Worm (Caenorhabditis elegans) whole organism, mixed stage, embryonic: ENCODE measurements around the gene C36B7.4.

Experiments
- flh-1 ChIP-seq: fragments of 200-800 bp; sonication (Bioruptor generic); optimal IDR thresholded peaks from 2 replicates; lab custom pipeline; 2018; ENCODE audit warnings: mild to moderate bottlenecking, missing genetic modification characterization, moderate library complexity, missing compliant biosample characterization
- mab-5 ChIP-seq: fragments of 150-350 bp; optimal IDR thresholded peaks from 2 replicates; lab custom pipeline; 2014; ENCODE audit warnings: missing biosample characterization, missing genetic modification characterization
- snpc-4 ChIP-seq: fragments of 150-350 bp; optimal IDR thresholded peaks from 2 replicates; lab custom pipeline; 2014; ENCODE audit warnings: missing biosample characterization, missing genetic modification characterization
- unc-62 ChIP-seq: fragments of 150-350 bp; optimal IDR thresholded peaks from 2 replicates; lab custom pipeline; 2014; ENCODE audit warnings: missing biosample characterization, missing genetic modification reagents, missing genetic modification characterization
- ztf-11 ChIP-seq: fragments of 150-350 bp; optimal IDR thresholded peaks from 2 replicates; lab custom pipeline; 2014; ENCODE audit warnings: missing biosample characterization, missing genetic modification characterization

ce11 chrX:7067250-7067958 is 18.4 kb downstream of the C36B7.4 start:
- TF ChIP-seq ztf-11 (tag; lab: Kevin White, UChicago): no peak
- no peak for TF ChIP-seq flh-1 (GFP tag; lab: Kevin White, UChicago)
- TF ChIP-seq unc-62 (GFP tag; lab: Kevin White, UChicago): no peak
- TF ChIP-seq snpc-4 (tag; lab: Kevin White, UChicago): no peak
- no peak for TF ChIP-seq mab-5 (tag; lab: Kevin White, UChicago)
